Worm (Caenorhabditis elegans): Measurements from ENCODE around the gene gcy-22.

The gcy-22 gene

ce11 chrV:20793761-20794160 lies 31.1 kb downstream of the gcy-22 start (continued):
- TF ChIP-seq lin-15B (tag; optimal IDR thresholded peaks at IDR 0.05) (no peak), lin-14 (GFP tag; optimal IDR thresholded peaks at IDR 0.05) (peak; percentile 87), nhr-71 (tag; optimal IDR thresholded peaks at IDR 0.05) (peak; percentile 55), skn-1 (tag; optimal IDR thresholded peaks at IDR 0.05) (no peak), ceh-63 (GFP tag; optimal IDR thresholded peaks at IDR 0.05) (no peak), pag-3 (tag; optimal IDR thresholded peaks at IDR 0.05; ENCODE audit: borderline replicate concordance, insufficient read depth) (peak; percentile 91), unc-86 (tag; optimal IDR thresholded peaks at IDR 0.05) (no peak), lin-35 (GFP tag; optimal IDR thresholded peaks at IDR 0.05) (peak in 1 of 2 experiments; percentile 8), mdl-1 (tag; optimal IDR thresholded peaks at IDR 0.05) (peak in 1 of 2 experiments; percentile 19), vab-15 (tag; optimal IDR thresholded peaks at IDR 0.05) (no peak), blmp-1 (tag; optimal IDR thresholded peaks at IDR 0.05) (no peak), dsc-1 (tag; optimal IDR thresholded peaks at IDR 0.05) (peak; percentile 62), fkh-10 (GFP tag; optimal IDR thresholded peaks at IDR 0.05) (no peak), nhr-85 (tag) (no peak), unc-130 (tag; optimal IDR thresholded peaks at IDR 0.05) (peak; percentile 29), dpl-1 (GFP tag; optimal IDR thresholded peaks at IDR 0.05) (no peak), tbx-2 (tag; optimal IDR thresholded peaks at IDR 0.05) (no peak), lir-3 (tag; optimal IDR thresholded peaks at IDR 0.05; ENCODE audit: poor library complexity) (no peak)

- TF ChIP-seq ceh-8 (GFP tag; optimal IDR thresholded peaks at IDR 0.05) (no peak), nhr-20 (tag; optimal IDR thresholded peaks at IDR 0.05) (no peak), lin-35 (GFP tag; optimal IDR thresholded peaks at IDR 0.05) (peak in 1 of 2 experiments; percentile 10), fkh-8 (tag; optimal IDR thresholded peaks at IDR 0.05) (no peak), C16A3.4 (tag; optimal IDR thresholded peaks at IDR 0.05) (no peak), efl-1 (optimal IDR thresholded peaks at IDR 0.05) (no peak), efl-1 (GFP tag; optimal IDR thresholded peaks at IDR 0.05 in 1 of 2) (peak in 1 of 2 experiments; percentile 68), aha-1 (tag; optimal IDR thresholded peaks at IDR 0.05) (no peak), nhr-85 (tag) (no peak), elt-2 (tag; optimal IDR thresholded peaks at IDR 0.05) (peak; percentile 46), nhr-11 (tag; optimal IDR thresholded peaks at IDR 0.05) (no peak), irx-1 (tag; optimal IDR thresholded peaks at IDR 0.05) (no peak), nhr-28 (tag; optimal IDR thresholded peaks at IDR 0.05) (no peak), ama-1 (optimal IDR thresholded peaks at IDR 0.05) (no peak), lin-13 (GFP tag; optimal IDR thresholded peaks at IDR 0.05) (no peak), xbp-1 (tag; optimal IDR thresholded peaks at IDR 0.05) (no peak), zip-4 (GFP tag; optimal IDR thresholded peaks at IDR 0.05) (no peak), hlh-4 (tag; optimal IDR thresholded peaks at IDR 0.05) (no peak), rnt-1 (tag; optimal IDR thresholded peaks at IDR 0.05) (no peak), tbx-2 (tag; optimal IDR thresholded peaks at IDR 0.05) (no peak), ztf-11 (tag; optimal IDR thresholded peaks at IDR 0.05) (no peak), dsc-1 (tag; optimal IDR thresholded peaks at IDR 0.05) (peak; percentile 19), elt-3 (tag; optimal IDR thresholded peaks at IDR 0.05) (no peak), swsn-7 (tag; optimal IDR thresholded peaks at IDR 0.05) (no peak), C04F5.9 (tag; optimal IDR thresholded peaks at IDR 0.05) (no peak), Y116A8C.19 (tag; optimal IDR thresholded peaks at IDR 0.05; ENCODE audit: borderline replicate concordance) (no peak), nhr-47 (tag; optimal IDR thresholded peaks at IDR 0.05) (no peak)
These were observed 32.4 kb downstream of the gcy-22 start, which contains the start of gene Y44A6D.3 for ce11 chrV:20792371-20792890. TSS of gene Y44A6D.3 (minus strand) at chrV:20792421.
